Fruit fly (Drosophila melanogaster): ENCODE data around the gene CG14435.

CG14435 gene

dm6 chrX:6794190-6794589, 49.5 kb downstream of the CG14435 start (continued):
- TF ChIP-seq exex (tag; optimal IDR thresholded peaks at IDR 0.05) (peak; percentile 12), Dp (GFP tag; optimal IDR thresholded peaks at IDR 0.05) (no peak), CG2202 (tag; optimal IDR thresholded peaks at IDR 0.05) (no peak), ftz-f1 (GFP tag; optimal IDR thresholded peaks at IDR 0.05) (no peak), CrebB (tag; optimal IDR thresholded peaks at IDR 0.05) (peak; percentile 76), Asciz (GFP tag; optimal IDR thresholded peaks at IDR 0.05) (peak; percentile 73), CG16779 (GFP tag; IDR thresholded peaks at IDR 0.05) (peak; percentile 87), CG12104 (GFP tag; optimal IDR thresholded peaks at IDR 0.05) (peak; percentile 65), CG10959 (GFP tag; IDR thresholded peaks at IDR 0.05) (peak; percentile 74), Neu2 (GFP tag; optimal IDR thresholded peaks at IDR 0.05; ENCODE audit: borderline replicate concordance) (peak; percentile 50), sqz (GFP tag; optimal IDR thresholded peaks at IDR 0.05) (peak; percentile 9), ac (GFP tag; optimal IDR thresholded peaks at IDR 0.05) (peak; percentile 36), CG9797 (GFP tag; optimal IDR thresholded peaks at IDR 0.05) (no peak), D19B (GFP tag; optimal IDR thresholded peaks at IDR 0.05) (peak; percentile 72), Lhr (GFP tag; optimal IDR thresholded peaks at IDR 0.05) (peak; percentile 41), her (GFP tag; optimal IDR thresholded peaks at IDR 0.05) (peak; percentile 81), CG3726 (GFP tag; IDR thresholded peaks at IDR 0.05) (peak; percentile 86), CkIIα-i1 (GFP tag; IDR thresholded peaks at IDR 0.05) (peak; percentile 62), ATbp (GFP tag; optimal IDR thresholded peaks at IDR 0.05) (peak; percentile 75), pros (GFP tag; optimal IDR thresholded peaks at IDR 0.05) (no peak), Lim3 (GFP tag; IDR thresholded peaks at IDR 0.05) (peak; percentile 54; the same call in 1 of the 2 replicates), zen2 (GFP tag; IDR thresholded peaks at IDR 0.05; ENCODE audit: partially characterized antibody) (no peak), Nf-YA (GFP tag; IDR thresholded peaks at IDR 0.05) (peak; percentile 68), CG17328 (GFP tag; IDR thresholded peaks at IDR 0.05) (peak; percentile 88), CG9727 (GFP tag; optimal IDR thresholded peaks at IDR 0.05) (peak; percentile 67), sens-2 (GFP tag; IDR thresholded peaks at IDR 0.05) (peak; percentile 75), danr (GFP tag; IDR thresholded peaks at IDR 0.05) (peak; percentile 66), ewg (GFP tag; optimal IDR thresholded peaks at IDR 0.05) (peak; percentile 65), so (GFP tag; IDR thresholded peaks at IDR 0.05) (peak; percentile 90), pita (GFP tag; optimal IDR thresholded peaks at IDR 0.05) (no peak), bowl (GFP tag; IDR thresholded peaks at IDR 0.05) (peak; percentile 66; the same call in 1 of the 2 replicates), HmgZ (tag; optimal IDR thresholded peaks at IDR 0.05) (peak; percentile 81), eve (GFP tag; optimal IDR thresholded peaks at IDR 0.05) (peak in 1 of 2 experiments; percentile 73), CG12391 (tag; optimal IDR thresholded peaks at IDR 0.05) (peak; percentile 72), MESR4 (GFP tag; optimal IDR thresholded peaks at IDR 0.05) (peak; percentile 13), CG31365 (tag; optimal IDR thresholded peaks at IDR 0.05) (peak; percentile 62), HHEX (GFP tag; optimal IDR thresholded peaks at IDR 0.05) (peak; percentile 81), D (optimal IDR thresholded peaks at IDR 0.05) (no peak), D (GFP tag; optimal IDR thresholded peaks at IDR 0.05) (peak; percentile 41), CG2889 (GFP tag; IDR thresholded peaks at IDR 0.05) (peak; percentile 75; the same call in 2 of the 3 replicates), ap (GFP tag; IDR thresholded peaks at IDR 0.05) (peak; percentile 86), CG31224 (GFP tag; IDR thresholded peaks at IDR 0.05) (peak; percentile 77), tup (GFP tag; optimal IDR thresholded peaks at IDR 0.05) (peak; percentile 55), Awh (GFP tag; IDR thresholded peaks at IDR 0.05) (peak; percentile 82), CG9817 (tag; optimal IDR thresholded peaks at IDR 0.05) (peak; percentile 78), schlank (tag; optimal IDR thresholded peaks at IDR 0.05) (peak; percentile 78), CG3847 (GFP tag; IDR thresholded peaks at IDR 0.05) (peak; percentile 83), Dip3 (GFP tag; optimal IDR thresholded peaks at IDR 0.05) (peak; percentile 81), CG6654 (GFP tag; optimal IDR thresholded peaks at IDR 0.05) (peak; percentile 46), Sry-β (GFP tag; optimal IDR thresholded peaks at IDR 0.05) (no peak)

Measured in whole organism, embryonic.